Worm (Caenorhabditis elegans) whole organism, young adult: ENCODE measurements around the gene him-14.

Experiments used
- B0261.1 ChIP-seq: sonication (generic microtip); optimal IDR thresholded peaks from 2 replicates; lab custom pipeline; 2016; ENCODE audit warnings: mild to moderate bottlenecking, missing genetic modification characterization, moderate library complexity, missing compliant biosample characterization
- F23B12.7 ChIP-seq: sonication (generic microtip); optimal IDR thresholded peaks from 2 replicates; lab custom pipeline; 2017; ENCODE audit warnings: missing genetic modification characterization, mild to moderate bottlenecking, missing compliant biosample characterization, antibody characterized with exemption, moderate library complexity; ENCODE audit not compliant: insufficient read depth
- K12H6.12 ChIP-seq: fragments of 200-800 bp; sonication (Bioruptor generic); optimal IDR thresholded peaks from 2 replicates; lab custom pipeline; 2018; ENCODE audit warnings: mild to moderate bottlenecking, missing genetic modification characterization, missing compliant biosample characterization
- Y53G8AR.9 ChIP-seq: fragments of 200-800 bp; sonication (Bioruptor generic); conservative IDR thresholded peaks from 2 replicates; pipeline ENCODE4 v1.3.6; 2022; ENCODE audit warnings: missing genetic modification reagents, missing genetic modification characterization, missing compliant biosample characterization
- ZK185.1 ChIP-seq: sonication (generic microtip); optimal IDR thresholded peaks from 2 replicates; lab custom pipeline; 2016; ENCODE audit warnings: mild to moderate bottlenecking, missing genetic modification characterization, missing compliant biosample characterization; ENCODE audit not compliant: poor library complexity, severe bottlenecking
- aptf-3 ChIP-seq: fragments of 200-800 bp; sonication (Bioruptor generic); IDR thresholded peaks from 2 replicates; pipeline ENCODE4 v1.3.6; 2022; ENCODE audit warnings: missing genetic modification characterization, missing compliant biosample characterization
- atf-7 ChIP-seq: sonication (generic microtip); optimal IDR thresholded peaks from 2 replicates; lab custom pipeline; 2017; ENCODE audit warnings: mild to moderate bottlenecking, missing genetic modification characterization, missing compliant biosample characterization
- attf-3 ChIP-seq: fragments of 200-800 bp; sonication (Bioruptor generic); conservative IDR thresholded peaks from 2 replicates; pipeline ENCODE4 v1.3.6; 2022; ENCODE audit warnings: missing genetic modification reagents, missing genetic modification characterization, missing compliant biosample characterization
- attf-5 ChIP-seq: fragments of 200-800 bp; sonication (Bioruptor generic); optimal IDR thresholded peaks from 2 replicates; lab custom pipeline; 2018; ENCODE audit warnings: mild to moderate bottlenecking, missing genetic modification characterization, missing compliant biosample characterization
- attf-6 ChIP-seq: fragments of 200-800 bp; sonication (Bioruptor generic); IDR thresholded peaks from 2 replicates; pipeline ENCODE4 v1.3.6; 2022; ENCODE audit warnings: missing genetic modification reagents, missing genetic modification characterization, missing compliant biosample characterization
- bed-1 ChIP-seq: fragments of 200-800 bp; sonication (Bioruptor generic); IDR thresholded peaks from 2 replicates; pipeline ENCODE4 v1.3.6; 2022; ENCODE audit warnings: missing genetic modification reagents, missing genetic modification characterization, missing compliant biosample characterization
- cebp-1 ChIP-seq, 2 experiments: fragments of 200-800 bp in 1 of 2; sonication (Bioruptor generic) in 1 of 2; sonication (generic microtip) in 1 of 2; IDR thresholded peaks in 1 of 2; optimal IDR thresholded peaks in 1 of 2; 2 replicates each; pipeline versions ENCODE4 v1.3.6 to Lab custom; 2017 to 2022; ENCODE audit warnings: missing compliant biosample characterization in 2 of 2, missing genetic modification characterization in 2 of 2, mild to moderate bottlenecking in 1 of 2, missing genetic modification reagents in 1 of 2, moderate library complexity in 1 of 2
- ceh-100 ChIP-seq: fragments of 200-800 bp; sonication (Bioruptor generic); IDR thresholded peaks from 2 replicates; pipeline ENCODE4 v1.3.6; 2022; ENCODE audit warnings: missing genetic modification reagents, missing genetic modification characterization, missing compliant biosample characterization
- ceh-27 ChIP-seq: fragments of 200-800 bp; sonication (Bioruptor generic); optimal IDR thresholded peaks from 2 replicates; lab custom pipeline; 2018; ENCODE audit warnings: mild to moderate bottlenecking, missing genetic modification characterization, moderate library complexity, missing compliant biosample characterization
- ceh-40 ChIP-seq: fragments of 200-800 bp; sonication (Bioruptor generic); IDR thresholded peaks from 2 replicates; pipeline ENCODE4 v1.3.6; 2022; ENCODE audit warnings: missing genetic modification characterization, missing compliant biosample characterization
- chd-7 ChIP-seq: sonication (generic microtip); optimal IDR thresholded peaks from 2 replicates; lab custom pipeline; 2016; ENCODE audit warnings: mild to moderate bottlenecking, missing genetic modification characterization, moderate library complexity, missing compliant biosample characterization
- ekl-4 ChIP-seq: fragments of 200-800 bp; sonication (Bioruptor generic); IDR thresholded peaks from 2 replicates; pipeline ENCODE4 v1.3.6; 2022; ENCODE audit warnings: missing genetic modification reagents, missing genetic modification characterization, missing compliant biosample characterization
- gei-17 ChIP-seq: fragments of 200-800 bp; sonication (Bioruptor generic); optimal IDR thresholded peaks from 2 replicates; lab custom pipeline; 2018; ENCODE audit warnings: mild to moderate bottlenecking, missing genetic modification characterization, missing compliant biosample characterization
- him-1 ChIP-seq: sonication (generic microtip); optimal IDR thresholded peaks from 2 replicates; lab custom pipeline; 2016; ENCODE audit warnings: missing genotype, missing genetic modification reagents, missing genetic modification characterization, missing compliant biosample characterization
- let-526 ChIP-seq: fragments of 200-800 bp; sonication (Bioruptor generic); IDR thresholded peaks from 2 replicates; pipeline ENCODE4 v1.3.6; 2022; ENCODE audit warnings: missing genetic modification reagents, missing genetic modification characterization, missing compliant biosample characterization
- let-607 ChIP-seq, 2 experiments: fragments of 200-800 bp in 1 of 2; sonication (Bioruptor generic) in 1 of 2; sonication (generic microtip) in 1 of 2; optimal IDR thresholded peaks; 2 replicates each; lab custom pipeline; 2016 to 2018; ENCODE audit warnings: mild to moderate bottlenecking in 2 of 2, missing compliant biosample characterization in 2 of 2, missing genetic modification characterization in 2 of 2, moderate library complexity in 2 of 2, missing genotype in 1 of 2
- lin-35 ChIP-seq, 3 experiments: fragments of 150-350 bp in 2 of 3; sonication (generic microtip) in 1 of 3; optimal IDR thresholded peaks; 2 replicates each; lab custom pipeline; 2014 to 2018; ENCODE audit warnings: missing biosample characterization in 3 of 3, missing genetic modification characterization in 3 of 3, missing genetic modification reagents in 3 of 3
- lin-54 ChIP-seq: fragments of 200-800 bp; sonication (Bioruptor generic); optimal IDR thresholded peaks from 2 replicates; lab custom pipeline; 2018; ENCODE audit warnings: mild to moderate bottlenecking, missing genetic modification characterization, missing compliant biosample characterization
- lir-1 ChIP-seq: fragments of 200-800 bp; sonication (Bioruptor generic); conservative IDR thresholded peaks from 2 replicates; pipeline ENCODE4 v1.3.6; 2022; ENCODE audit warnings: missing genetic modification reagents, missing genetic modification characterization, missing compliant biosample characterization
- lsl-1 ChIP-seq: fragments of 200-800 bp; sonication (Bioruptor generic); optimal IDR thresholded peaks from 2 replicates; lab custom pipeline; 2018; ENCODE audit warnings: mild to moderate bottlenecking, missing genetic modification characterization, moderate library complexity, missing compliant biosample characterization
- mcd-1 ChIP-seq: fragments of 200-800 bp; sonication (Bioruptor generic); IDR thresholded peaks from 2 replicates; pipeline ENCODE4 v1.3.6; 2022; ENCODE audit warnings: missing genetic modification reagents, missing genetic modification characterization, missing compliant biosample characterization
- mxl-1 ChIP-seq: sonication (generic microtip); optimal IDR thresholded peaks from 2 replicates; lab custom pipeline; 2016; ENCODE audit warnings: missing genetic modification characterization, missing compliant biosample characterization
- nhr-80 ChIP-seq: sonication (generic microtip); optimal IDR thresholded peaks from 2 replicates; lab custom pipeline; 2016; ENCODE audit warnings: missing genetic modification characterization, missing compliant biosample characterization
- rcor-1 ChIP-seq: fragments of 200-800 bp; sonication (Bioruptor generic); IDR thresholded peaks from 2 replicates; pipeline ENCODE4 v1.3.6; 2022; ENCODE audit warnings: missing genetic modification reagents, missing genetic modification characterization, missing compliant biosample characterization
- sdz-38 ChIP-seq: sonication (generic microtip); optimal IDR thresholded peaks from 2 replicates; lab custom pipeline; 2016; ENCODE audit warnings: missing genotype, missing genetic modification characterization, missing compliant biosample characterization
- snpc-1.1 ChIP-seq: sonication (generic microtip); optimal IDR thresholded peaks from 2 replicates; lab custom pipeline; 2017; ENCODE audit warnings: missing genetic modification characterization, mild to moderate bottlenecking, missing compliant biosample characterization, antibody characterized with exemption, moderate library complexity, missing genotype, missing genetic modification reagents; ENCODE audit not compliant: insufficient read depth
- snpc-1.3 ChIP-seq: sonication (generic microtip); optimal IDR thresholded peaks from 2 replicates; lab custom pipeline; 2017; ENCODE audit warnings: missing genetic modification characterization, mild to moderate bottlenecking, missing compliant biosample characterization, antibody characterized with exemption, moderate library complexity, missing genotype, missing genetic modification reagents; ENCODE audit not compliant: insufficient read depth
- snpc-3.4 ChIP-seq: sonication (generic microtip); optimal IDR thresholded peaks from 2 replicates; lab custom pipeline; 2017; ENCODE audit warnings: missing genetic modification characterization, mild to moderate bottlenecking, missing compliant biosample characterization, antibody characterized with exemption, moderate library complexity, missing genotype, missing genetic modification reagents
- snpc-4 ChIP-seq, 5 experiments: fragments of 150-350 bp in 1 of 5; sonication (generic microtip) in 4 of 5; optimal IDR thresholded peaks; 2 replicates each; lab custom pipeline; 2014 to 2018; ENCODE audit warnings: missing genetic modification characterization in 5 of 5, missing biosample characterization in 3 of 5, antibody characterized with exemption in 2 of 5, mild to moderate bottlenecking in 2 of 5, missing compliant biosample characterization in 2 of 5, missing genotype in 2 of 5, moderate library complexity in 2 of 5, missing genetic modification reagents in 1 of 5
- somi-1 ChIP-seq: fragments of 200-800 bp; sonication (Bioruptor generic); optimal IDR thresholded peaks from 2 replicates; lab custom pipeline; 2018; ENCODE audit warnings: mild to moderate bottlenecking, missing genetic modification characterization, missing compliant biosample characterization
- sptf-2 ChIP-seq: fragments of 200-800 bp; sonication (Bioruptor generic); optimal IDR thresholded peaks from 2 replicates; lab custom pipeline; 2018; ENCODE audit warnings: mild to moderate bottlenecking, missing genetic modification characterization, missing compliant biosample characterization
- tbp1 ChIP-seq: fragments of 200-800 bp; sonication (Bioruptor generic); optimal IDR thresholded peaks from 2 replicates; lab custom pipeline; 2018; ENCODE audit warnings: mild to moderate bottlenecking, missing genetic modification characterization, missing compliant biosample characterization
- ztf-28 ChIP-seq: fragments of 200-800 bp; sonication (Bioruptor generic); IDR thresholded peaks from 2 replicates; pipeline ENCODE4 v1.3.6; 2022; ENCODE audit warnings: missing genetic modification reagents, missing genetic modification characterization, missing compliant biosample characterization

Gene him-14

ce11 chrII:7072590-7073536 lies 3.1 kb upstream of the him-14 start:
- TF ChIP-seq Y53G8AR.9 (GFP tag; lab: Robert Waterston, UW) (0 out of 2 replicates have a peak, but pooled peaks have one; percentile 12), let-526 (no peak), ceh-40 (GFP tag; lab: Robert Waterston, UW) (no peak), somi-1 (no peak), him-1 (tag; lab: Kevin White, UChicago) (no peak), attf-3 (GFP tag; lab: Robert Waterston, UW) (peak; percentile 46; the same call in 1 of the 2 replicates), snpc-4 (GFP tag; optimal IDR thresholded peaks at IDR 0.05; lab: Kevin White, UChicago) (no peak), snpc-4 (tag; optimal IDR thresholded peaks at IDR 0.05; lab: Kevin White, UChicago) (peak in 1 of 4 experiments; percentile 5), mxl-1 (tag; lab: Kevin White, UChicago) (no peak), tbp1 (GFP tag; lab: Kevin White, UChicago) (peak; percentile 12), lin-35 (GFP tag; optimal IDR thresholded peaks at IDR 0.05; lab: Kevin White, UChicago) (peak in 1 of 3 experiments; percentile 28), rcor-1 (GFP tag; lab: Robert Waterston, UW) (no peak), ceh-27 (peak; percentile 67), aptf-3 (GFP tag; lab: Robert Waterston, UW) (no peak), attf-5 (GFP tag; lab: Kevin White, UChicago) (peak; percentile 21), lir-1 (GFP tag; lab: Robert Waterston, UW) (no peak), sptf-2 (GFP tag; lab: Kevin White, UChicago) (no peak), bed-1 (GFP tag; lab: Robert Waterston, UW) (no peak), lsl-1 (GFP tag; lab: Kevin White, UChicago) (peak; percentile 26), let-607 (tag; optimal IDR thresholded peaks at IDR 0.05; lab: Kevin White, UChicago) (peak in 1 of 2 experiments; percentile 40), snpc-1.1 (tag; lab: Kevin White, UChicago) (no peak), atf-7 (tag; lab: Kevin White, UChicago) (no peak), snpc-1.3 (tag; lab: Kevin White, UChicago) (peak; percentile 21), sdz-38 (tag; lab: Kevin White, UChicago) (no peak), B0261.1 (tag; lab: Kevin White, UChicago) (no peak), F23B12.7 (tag; lab: Kevin White, UChicago) (no peak), gei-17 (GFP tag; lab: Kevin White, UChicago) (no peak), K12H6.12 (tag; lab: Kevin White, UChicago) (peak; percentile 56), ztf-28 (GFP tag; lab: Robert Waterston, UW) (no peak), ceh-100 (GFP tag; lab: Robert Waterston, UW) (peak; percentile 87), mcd-1 (GFP tag; lab: Robert Waterston, UW) (peak; percentile 69), snpc-3.4 (tag; lab: Kevin White, UChicago) (no peak), lin-54 (GFP tag; lab: Kevin White, UChicago) (peak; percentile 18), cebp-1 (GFP tag; IDR thresholded peaks at IDR 0.05; lab: Robert Waterston, UW) (no peak), cebp-1 (tag; optimal IDR thresholded peaks at IDR 0.05; lab: Kevin White, UChicago) (peak; percentile 11), ZK185.1 (tag; lab: Kevin White, UChicago) (peak; percentile 24), chd-7 (tag; lab: Kevin White, UChicago) (peak; percentile 11), attf-6 (GFP tag; lab: Robert Waterston, UW) (no peak), nhr-80 (tag; lab: Kevin White, UChicago) (peak; percentile 75), ekl-4 (GFP tag; lab: Robert Waterston, UW) (no peak)
